Fruit fly (Drosophila melanogaster) whole organism, wandering third instar larva: Measurements from ENCODE around the gene Mettl4.
A peak's percentile ranks its signal among the peaks of the same experiment; 100 is the strongest.

Experiments used
- Abd-B ChIP-seq: fragments of >200 bp; optimal IDR thresholded peaks from 2 replicates; lab custom pipeline; 2017; ENCODE audit warnings: missing biosample characterization, missing genetic modification characterization
- CrebA ChIP-seq: fragments of 200-800 bp; sonication (Bioruptor generic); optimal IDR thresholded peaks from 2 replicates; lab custom pipeline; 2016; ENCODE audit warnings: missing biosample characterization, mild to moderate bottlenecking, missing genetic modification characterization, borderline replicate concordance
- Dif ChIP-seq: fragments of 200-275, 200-300 bp; sonication (Bioruptor generic); optimal IDR thresholded peaks from 2 replicates; lab custom pipeline; 2018; ENCODE audit warnings: missing biosample characterization, missing genetic modification characterization; ENCODE audit not compliant: partially characterized antibody
- GATAd ChIP-seq: sonication (Bioruptor generic); optimal IDR thresholded peaks from 2 replicates; lab custom pipeline; 2016; ENCODE audit warnings: missing biosample characterization, missing genetic modification characterization
- HLH106 ChIP-seq: fragments of 200-800 bp; optimal IDR thresholded peaks from 3 replicates; lab custom pipeline; 2019; ENCODE audit warnings: missing biosample characterization, mild to moderate bottlenecking, missing genetic modification characterization, moderate library complexity
- Hnf4 ChIP-seq: fragments of 200-800 bp; sonication (Bioruptor generic); optimal IDR thresholded peaks from 2 replicates; lab custom pipeline; 2016; ENCODE audit warnings: missing biosample characterization, mild to moderate bottlenecking, missing genetic modification characterization
- Hr78 ChIP-seq: fragments of >200 bp; optimal IDR thresholded peaks from 2 replicates; lab custom pipeline; 2017; ENCODE audit warnings: missing biosample characterization, missing genetic modification characterization
- Hr83 ChIP-seq: fragments of 200-300 bp; sonication (Bioruptor generic); optimal IDR thresholded peaks from 2 replicates; lab custom pipeline; 2016; ENCODE audit warnings: missing biosample characterization, mild to moderate bottlenecking, missing genetic modification characterization, moderate library complexity; ENCODE audit not compliant: poor library complexity, severe bottlenecking
- Mio ChIP-seq: sonication (Bioruptor generic); optimal IDR thresholded peaks from 2 replicates; lab custom pipeline; 2016; ENCODE audit warnings: missing biosample characterization, missing genetic modification characterization
- Myc ChIP-seq: fragments of >200 bp; optimal IDR thresholded peaks from 2 replicates; lab custom pipeline; 2017
- N ChIP-seq: fragments of >200 bp; optimal IDR thresholded peaks from 2 replicates; lab custom pipeline; 2018; ENCODE audit warnings: missing biosample characterization, missing external identifiers, missing genetic modification characterization
- Rel ChIP-seq, 2 experiments: fragments of 200-800 bp; sonication (Bioruptor generic) in 1 of 2; optimal IDR thresholded peaks; 2 replicates in 1 of 2; 3 replicates in 1 of 2; lab custom pipeline; 2016 to 2019; ENCODE audit warnings: mild to moderate bottlenecking in 2 of 2, missing biosample characterization in 2 of 2, missing genetic modification characterization in 2 of 2, moderate library complexity in 1 of 2
- Vsx2 ChIP-seq: fragments of 200-300, 225-300 bp; sonication (Bioruptor generic); optimal IDR thresholded peaks from 2 replicates; lab custom pipeline; 2018; ENCODE audit warnings: missing biosample characterization, missing genetic modification characterization; ENCODE audit not compliant: partially characterized antibody
- br ChIP-seq: fragments of 200-800 bp; sonication (Bioruptor generic); optimal IDR thresholded peaks from 2 replicates; lab custom pipeline; 2016; ENCODE audit warnings: missing biosample characterization, missing genetic modification characterization
- brk ChIP-seq: fragments of 200-800 bp; sonication (Bioruptor generic); optimal IDR thresholded peaks from 2 replicates; lab custom pipeline; 2016; ENCODE audit warnings: missing biosample characterization, mild to moderate bottlenecking, missing genetic modification characterization
- dl ChIP-seq, 2 experiments: fragments of 175-275, 200-275 bp in 1 of 2; fragments of 200-275 bp in 1 of 2; sonication (Bioruptor generic); optimal IDR thresholded peaks; lab custom pipeline; 2018; ENCODE audit warnings: mild to moderate bottlenecking in 2 of 2, missing biosample characterization in 2 of 2, missing genetic modification characterization in 2 of 2, moderate library complexity in 2 of 2; ENCODE audit not compliant: partially characterized antibody in 2 of 2, insufficient read depth in 1 of 2
- dsf ChIP-seq: sonication (Bioruptor generic); optimal IDR thresholded peaks from 2 replicates; lab custom pipeline; 2016; ENCODE audit warnings: missing biosample characterization, missing genetic modification characterization, borderline replicate concordance
- ey ChIP-seq: fragments of 200-800 bp; sonication (Bioruptor generic); optimal IDR thresholded peaks from 2 replicates; lab custom pipeline; 2016; ENCODE audit warnings: missing biosample characterization, missing genetic modification characterization
- foxo ChIP-seq, 2 experiments: fragments of 200-800 bp; sonication (Bioruptor generic); optimal IDR thresholded peaks; 2 replicates in 1 of 2; 3 replicates in 1 of 2; lab custom pipeline; 2016 to 2017; ENCODE audit warnings: missing biosample characterization in 2 of 2, missing genetic modification characterization in 2 of 2
- fru ChIP-seq: fragments of 200-800 bp; sonication (Bioruptor generic); optimal IDR thresholded peaks from 3 replicates; lab custom pipeline; 2016; ENCODE audit warnings: missing biosample characterization, mild to moderate bottlenecking, missing genetic modification characterization
- h ChIP-seq: fragments of 200-800 bp; sonication (Bioruptor generic); optimal IDR thresholded peaks from 3 replicates; lab custom pipeline; 2016; ENCODE audit warnings: missing biosample characterization, mild to moderate bottlenecking, missing genetic modification characterization
- jim ChIP-seq: fragments of 175-275, 200-325 bp; sonication (Bioruptor generic); optimal IDR thresholded peaks from 2 replicates; lab custom pipeline; 2016; ENCODE audit warnings: missing biosample characterization, mild to moderate bottlenecking, missing genetic modification characterization
- lola ChIP-seq: fragments of >200 bp; optimal IDR thresholded peaks from 2 replicates; lab custom pipeline; 2017; ENCODE audit warnings: missing biosample characterization, missing genetic modification characterization
- pan ChIP-seq: fragments of >200 bp; optimal IDR thresholded peaks from 2 replicates; lab custom pipeline; 2017
- psq ChIP-seq: fragments of 200-800 bp; sonication (Bioruptor generic); optimal IDR thresholded peaks from 3 replicates; lab custom pipeline; 2017; ENCODE audit warnings: missing biosample characterization, mild to moderate bottlenecking, missing genetic modification characterization, moderate library complexity
- rgr ChIP-seq: fragments of 200-800 bp; sonication (Bioruptor generic); optimal IDR thresholded peaks from 3 replicates; lab custom pipeline; 2016; ENCODE audit warnings: missing biosample characterization, mild to moderate bottlenecking, missing genetic modification characterization
- sage ChIP-seq: fragments of 200-800 bp; sonication (Bioruptor generic); optimal IDR thresholded peaks from 2 replicates; lab custom pipeline; 2016; ENCODE audit warnings: missing biosample characterization, mild to moderate bottlenecking, missing genetic modification characterization
- tai ChIP-seq: sonication (Bioruptor generic); optimal IDR thresholded peaks from 2 replicates; lab custom pipeline; 2016; ENCODE audit warnings: missing biosample characterization, missing genetic modification characterization
- usp ChIP-seq: fragments of >200 bp; optimal IDR thresholded peaks from 2 replicates; lab custom pipeline; 2017; ENCODE audit warnings: missing biosample characterization, missing genetic modification characterization
- woc ChIP-seq: sonication (Bioruptor generic); optimal IDR thresholded peaks from 2 replicates; lab custom pipeline; 2016; ENCODE audit warnings: missing biosample characterization, mild to moderate bottlenecking, missing genetic modification characterization

Mettl4 gene

dm6 chr3R:16620478-16620877 is 30.5 kb downstream of the Mettl4 start, which contains the start of gene CG14893:
CG14893 (plus strand) TSS chr3R:16620778.
- no peak for TF ChIP-seq foxo (GFP tag; optimal IDR thresholded peaks at IDR 0.05; lab: Kevin White, UChicago)
- no peak for TF ChIP-seq h (GFP tag; lab: Kevin White, UChicago)
- TF ChIP-seq lola (GFP tag; lab: Kevin White, UChicago), result no peak

- TF ChIP-seq CrebA, result no peak
- no peak for TF ChIP-seq psq (GFP tag; lab: Kevin White, UChicago)
- no peak for TF ChIP-seq br (GFP tag; lab: Kevin White, UChicago)
These were observed 33.3 kb downstream of the Mettl4 start, which contains the start of gene CG17560 for dm6 chr3R:16617650-16618049. CG17560 (plus strand) TSS chr3R:16617950.

dm6 chr3R:16615009-16615408 is 35.9 kb downstream of the Mettl4 start, which contains the start of gene CG17562:
CG17562 (plus strand) TSS chr3R:16615309.
- TF ChIP-seq Rel (GFP tag; optimal IDR thresholded peaks at IDR 0.05; lab: Kevin White, UChicago) (no peak), Rel (tag; optimal IDR thresholded peaks at IDR 0.05; lab: Kevin White, UChicago) (no peak), Hnf4 (no peak), dl (GFP tag; optimal IDR thresholded peaks at IDR 0.05; lab: Kevin White, UChicago; ENCODE audit: insufficient read depth in 1 of 2, partially characterized antibody in 2 of 2) (no peak), usp (no peak), Hr78 (no peak), brk (no peak), ey (GFP tag; lab: Kevin White, UChicago) (no peak), sage (GFP tag; lab: Kevin White, UChicago) (no peak), Hr83 (GFP tag; lab: Kevin White, UChicago) (no peak), rgr (GFP tag; lab: Kevin White, UChicago) (no peak)

dm6 chr3R:16614241-16614640 is 36.7 kb downstream of the Mettl4 start, which contains the start of gene CG10340:
CG10340 (minus strand) TSS chr3R:16614391.
- TF ChIP-seq Hr83 (GFP tag; lab: Kevin White, UChicago), result peak; percentile 34
- no peak for TF ChIP-seq CrebA

- no peak for TF ChIP-seq br (GFP tag; lab: Kevin White, UChicago)
- no peak for TF ChIP-seq pan (lab: Kevin White, UChicago)
- TF ChIP-seq rgr (GFP tag; lab: Kevin White, UChicago), result no peak
- no peak for TF ChIP-seq brk
- no peak for TF ChIP-seq Abd-B (GFP tag; lab: Kevin White, UChicago)
- TF ChIP-seq tai, result no peak
- TF ChIP-seq foxo (GFP tag; optimal IDR thresholded peaks at IDR 0.05; lab: Kevin White, UChicago), result no peak
- no peak for TF ChIP-seq ey (GFP tag; lab: Kevin White, UChicago)
- no peak for TF ChIP-seq HLH106 (tag; lab: Kevin White, UChicago)
- no peak for TF ChIP-seq dl (GFP tag; optimal IDR thresholded peaks at IDR 0.05; lab: Kevin White, UChicago; ENCODE audit: insufficient read depth in 1 of 2, partially characterized antibody in 2 of 2)
- no peak for TF ChIP-seq Mio (GFP tag; lab: Kevin White, UChicago)
- TF ChIP-seq Dif (GFP tag; lab: Kevin White, UChicago), result no peak
- TF ChIP-seq Vsx2 (GFP tag; lab: Kevin White, UChicago), result no peak
- TF ChIP-seq jim (GFP tag; lab: Kevin White, UChicago), result no peak
- TF ChIP-seq Hr83 (GFP tag; lab: Kevin White, UChicago), result no peak
- no peak for TF ChIP-seq CrebA
- TF ChIP-seq GATAd (GFP tag; lab: Kevin White, UChicago), result no peak
- TF ChIP-seq dsf, result no peak
- no peak for TF ChIP-seq woc (GFP tag; lab: Kevin White, UChicago)
These were observed 37.7 kb downstream of the Mettl4 start, which contains the start of gene CG12783 for dm6 chr3R:16613300-16613699. CG12783 (minus strand) TSS chr3R:16613400.

- peak; percentile 49 for TF ChIP-seq fru (GFP tag; lab: Kevin White, UChicago)
- TF ChIP-seq Myc (lab: Kevin White, UChicago), result peak; percentile 42
- no peak for TF ChIP-seq woc (GFP tag; lab: Kevin White, UChicago)
- TF ChIP-seq br (GFP tag; lab: Kevin White, UChicago), result no peak
- no peak for TF ChIP-seq psq (GFP tag; lab: Kevin White, UChicago)
- TF ChIP-seq N (GFP tag; lab: Kevin White, UChicago), result peak; percentile 59
- TF ChIP-seq lola (GFP tag; lab: Kevin White, UChicago), result no peak
- TF ChIP-seq h (GFP tag; lab: Kevin White, UChicago), result no peak
These were observed 39.7 kb downstream of the Mettl4 start for dm6 chr3R:16611240-16611639.
